Fruit fly (Drosophila melanogaster) whole organism, embryonic: ENCODE results near the gene Prosbeta2.

Experiments used
- Kr ChIP-seq: fragments of 200-800 bp; sonication (Bioruptor generic); optimal IDR thresholded peaks from 2 replicates; lab custom pipeline; 2017; ENCODE audit warnings: missing biosample characterization, mild to moderate bottlenecking, missing genetic modification characterization
- nom ChIP-seq: fragments of 200-800 bp; sonication (Bioruptor generic); optimal IDR thresholded peaks from 2 replicates; lab custom pipeline; 2017; ENCODE audit warnings: missing biosample characterization, missing genetic modification characterization, mild to moderate bottlenecking, moderate library complexity, missing genetic modification reagents
- psq ChIP-seq: fragments of 200-800 bp; sonication (Bioruptor generic); optimal IDR thresholded peaks from 2 replicates; lab custom pipeline; 2017; ENCODE audit warnings: missing biosample characterization, missing genetic modification characterization

DNA sequence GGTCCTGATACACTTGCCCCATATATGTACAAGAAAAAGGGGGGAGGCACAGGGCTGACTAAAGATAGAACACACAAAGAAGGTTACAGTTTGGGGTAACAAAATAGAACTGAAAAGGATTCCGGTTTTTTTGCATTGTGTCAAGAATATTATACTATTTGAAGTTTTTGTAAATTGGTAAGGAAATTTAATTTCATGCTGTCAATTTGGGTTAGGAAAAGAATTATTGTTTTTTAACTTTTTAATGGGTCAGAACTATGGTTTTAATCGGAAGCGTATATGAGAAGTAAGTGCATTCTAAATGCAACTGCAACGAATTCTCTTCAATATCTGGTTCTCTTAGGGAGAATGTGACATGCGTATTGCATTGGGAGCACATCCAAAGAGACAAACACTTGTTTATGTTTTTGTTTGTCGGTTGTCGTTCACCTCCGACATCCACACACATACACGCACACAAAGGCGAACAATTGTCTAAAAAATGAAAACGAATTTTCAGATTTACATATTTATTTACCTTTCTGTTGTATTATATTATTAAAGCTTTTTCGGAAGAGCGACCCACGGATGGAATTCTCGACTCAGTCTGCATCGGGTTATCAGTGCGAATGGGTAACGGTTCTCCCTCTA, 15.1 kb upstream of the Prosbeta2 start, which contains the start of gene mnd:
- peak; percentile 25 for TF ChIP-seq nom (GFP tag; lab: Kevin White, UChicago)
- no peak for TF ChIP-seq Kr (GFP tag; lab: Kevin White, UChicago)
- TF ChIP-seq psq (GFP tag; lab: Kevin White, UChicago), result no peak
